Worm (Caenorhabditis elegans): ENCODE data around the gene rol-3.

rol-3 gene

ce11 chrV:8263941-8264340, 25.7 kb upstream of the rol-3 start, which contains the start of gene C16D9.9:
C16D9.9 (plus strand) TSS chrV:8264241.
- TF ChIP-seq ztf-11 (tag; optimal IDR thresholded peaks at IDR 0.05): no peak
- TF ChIP-seq ztf-4 (tag; optimal IDR thresholded peaks at IDR 0.05): no peak
- TF ChIP-seq ceh-82 (tag; optimal IDR thresholded peaks at IDR 0.05): no peak
- no peak for TF ChIP-seq nhr-25 (tag; optimal IDR thresholded peaks at IDR 0.05)
- no peak for TF ChIP-seq lsy-12 (tag; optimal IDR thresholded peaks at IDR 0.05)
- TF ChIP-seq lin-15B (tag; optimal IDR thresholded peaks at IDR 0.05): no peak
- no peak for TF ChIP-seq nhr-43 (tag; optimal IDR thresholded peaks at IDR 0.05; ENCODE audit: poor library complexity, severe bottlenecking)
- TF ChIP-seq zag-1 (tag; optimal IDR thresholded peaks at IDR 0.05): no peak
- TF ChIP-seq tbx-2 (tag; optimal IDR thresholded peaks at IDR 0.05): no peak
- no peak for TF ChIP-seq unc-62 (GFP tag; optimal IDR thresholded peaks at IDR 0.05)
- TF ChIP-seq fkh-10 (GFP tag; optimal IDR thresholded peaks at IDR 0.05): no peak
- no peak for TF ChIP-seq nhr-67 (tag; optimal IDR thresholded peaks at IDR 0.05)
- TF ChIP-seq hmg-11 (tag; optimal IDR thresholded peaks at IDR 0.05): no peak
- no peak for TF ChIP-seq elt-3 (tag; optimal IDR thresholded peaks at IDR 0.05)
- TF ChIP-seq egl-27 (tag; optimal IDR thresholded peaks at IDR 0.05): no peak
- TF ChIP-seq fos-1 (tag; optimal IDR thresholded peaks at IDR 0.05): no peak
- TF ChIP-seq ZK546.5 (tag; optimal IDR thresholded peaks at IDR 0.05): no peak
- no peak for TF ChIP-seq mdl-1 (tag; optimal IDR thresholded peaks at IDR 0.05)
- TF ChIP-seq lin-39 (tag; optimal IDR thresholded peaks at IDR 0.05): no peak

ce11 chrV:8263466-8263865, 25.3 kb upstream of the rol-3 start, which contains the start of gene C16D9.8:
C16D9.8 (minus strand) TSS chrV:8263566.
- TF ChIP-seq nhr-76 (tag; optimal IDR thresholded peaks at IDR 0.05) (no peak), aly-2 (tag; optimal IDR thresholded peaks at IDR 0.05) (no peak), skn-1 (tag; optimal IDR thresholded peaks at IDR 0.05) (no peak)

- no peak for TF ChIP-seq pqm-1 (tag; optimal IDR thresholded peaks at IDR 0.05)
- TF ChIP-seq lin-15B (tag; optimal IDR thresholded peaks at IDR 0.05): no peak
- no peak for TF ChIP-seq lsy-12 (tag; optimal IDR thresholded peaks at IDR 0.05)
- no peak for TF ChIP-seq nhr-67 (tag; optimal IDR thresholded peaks at IDR 0.05)
- no peak for TF ChIP-seq ztf-11 (tag; optimal IDR thresholded peaks at IDR 0.05)
- no peak for TF ChIP-seq skn-1 (tag; optimal IDR thresholded peaks at IDR 0.05)
- no peak for TF ChIP-seq aly-2 (tag; optimal IDR thresholded peaks at IDR 0.05)
- TF ChIP-seq nhr-237 (tag; optimal IDR thresholded peaks at IDR 0.05): no peak
- no peak for TF ChIP-seq daf-12 (tag; optimal IDR thresholded peaks at IDR 0.05)
- TF ChIP-seq nhr-28 (tag; optimal IDR thresholded peaks at IDR 0.05): no peak
- no peak for TF ChIP-seq elt-2 (tag; optimal IDR thresholded peaks at IDR 0.05)
- no peak for TF ChIP-seq nfya-1 (tag; optimal IDR thresholded peaks at IDR 0.05; ENCODE audit: insufficient read depth)
- no peak for TF ChIP-seq ceh-28 (tag; optimal IDR thresholded peaks at IDR 0.05)
- TF ChIP-seq tbx-2 (tag; optimal IDR thresholded peaks at IDR 0.05): no peak
Observed at ce11 chrV:8262212-8262611, 24.0 kb upstream of the rol-3 start.

- TF ChIP-seq fos-1 (tag; optimal IDR thresholded peaks at IDR 0.05) (no peak), ceh-28 (tag; optimal IDR thresholded peaks at IDR 0.05) (no peak), elt-1 (tag; optimal IDR thresholded peaks at IDR 0.05) (no peak), nhr-76 (tag; optimal IDR thresholded peaks at IDR 0.05) (no peak), aly-2 (tag; optimal IDR thresholded peaks at IDR 0.05) (no peak), jun-1 (tag; optimal IDR thresholded peaks at IDR 0.05) (no peak), sea-2 (GFP tag; optimal IDR thresholded peaks at IDR 0.05) (no peak), elt-3 (tag; optimal IDR thresholded peaks at IDR 0.05) (no peak)
Observed at ce11 chrV:8259016-8259415, 20.8 kb upstream of the rol-3 start, which contains the start of gene C16D9.1. C16D9.1 (plus strand) TSS chrV:8259316.

ce11 chrV:8254973-8255372, 16.8 kb upstream of the rol-3 start:
- TF ChIP-seq pha-4 (tag; optimal IDR thresholded peaks at IDR 0.05): no peak
- no peak for TF ChIP-seq nhr-11 (tag; optimal IDR thresholded peaks at IDR 0.05)
- no peak for TF ChIP-seq nhr-23 (tag; optimal IDR thresholded peaks at IDR 0.05)
- TF ChIP-seq pqm-1 (tag; optimal IDR thresholded peaks at IDR 0.05): no peak
- no peak for TF ChIP-seq ceh-9 (tag; optimal IDR thresholded peaks at IDR 0.05)
- no peak for TF ChIP-seq unc-39 (tag; optimal IDR thresholded peaks at IDR 0.05)
- TF ChIP-seq ama-1 (optimal IDR thresholded peaks at IDR 0.05): no peak
- no peak for TF ChIP-seq skn-1 (tag; optimal IDR thresholded peaks at IDR 0.05)

Data from whole organism, L3 larva.